Fruit fly (Drosophila melanogaster) whole organism, wandering third instar larva: ENCODE measurements around the gene Vps60.

Experiments
- Abd-B ChIP-seq: fragments of >200 bp; optimal IDR thresholded peaks from 2 replicates; lab custom pipeline; 2017; ENCODE audit warnings: missing biosample characterization, missing genetic modification characterization
- Vsx2 ChIP-seq: fragments of 200-300, 225-300 bp; sonication (Bioruptor generic); optimal IDR thresholded peaks from 2 replicates; lab custom pipeline; 2018; ENCODE audit warnings: missing biosample characterization, missing genetic modification characterization; ENCODE audit not compliant: partially characterized antibody
- foxo ChIP-seq, 2 experiments: fragments of 200-800 bp; sonication (Bioruptor generic); optimal IDR thresholded peaks; 2 replicates in 1 of 2; 3 replicates in 1 of 2; lab custom pipeline; 2016 to 2017; ENCODE audit warnings: missing biosample characterization in 2 of 2, missing genetic modification characterization in 2 of 2
- fru ChIP-seq: fragments of 200-800 bp; sonication (Bioruptor generic); optimal IDR thresholded peaks from 3 replicates; lab custom pipeline; 2016; ENCODE audit warnings: missing biosample characterization, mild to moderate bottlenecking, missing genetic modification characterization
- pan ChIP-seq: fragments of >200 bp; optimal IDR thresholded peaks from 2 replicates; lab custom pipeline; 2017
- rgr ChIP-seq: fragments of 200-800 bp; sonication (Bioruptor generic); optimal IDR thresholded peaks from 3 replicates; lab custom pipeline; 2016; ENCODE audit warnings: missing biosample characterization, mild to moderate bottlenecking, missing genetic modification characterization
- woc ChIP-seq: sonication (Bioruptor generic); optimal IDR thresholded peaks from 2 replicates; lab custom pipeline; 2016; ENCODE audit warnings: missing biosample characterization, mild to moderate bottlenecking, missing genetic modification characterization

DNA sequence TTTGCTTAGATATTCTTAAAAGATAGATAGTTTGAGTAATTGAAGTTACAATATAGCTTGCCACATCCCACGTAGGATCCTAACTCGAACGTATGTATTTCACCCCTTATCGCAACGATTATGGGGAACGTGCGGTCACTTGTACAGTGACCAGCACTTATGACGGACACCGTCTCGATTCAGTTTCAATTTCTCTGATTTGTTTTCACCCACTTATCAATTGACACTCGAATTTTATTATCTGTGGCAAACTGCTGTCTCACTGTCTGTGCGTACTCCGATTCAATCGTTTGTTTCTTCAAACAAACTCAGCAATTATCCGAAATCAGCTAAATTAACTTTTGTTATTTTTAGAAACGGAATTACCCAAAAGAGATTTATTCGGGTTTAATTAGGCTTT lies 1.5 kb upstream of the Vps60 start:
- no peak for TF ChIP-seq Vsx2 (GFP tag; lab: Kevin White, UChicago)
- TF ChIP-seq rgr (GFP tag; lab: Kevin White, UChicago) = no peak
- no peak for TF ChIP-seq fru
- peak in 1 of 2 experiments; percentile 6 for TF ChIP-seq foxo (GFP tag; optimal IDR thresholded peaks at IDR 0.05; lab: Kevin White, UChicago)
- no peak for TF ChIP-seq Abd-B
- no peak for TF ChIP-seq pan (lab: Kevin White, UChicago)
- TF ChIP-seq woc (GFP tag; lab: Kevin White, UChicago) = no peak
